Worm (Caenorhabditis elegans) whole organism, L4/young adult: ENCODE results near the gene cyp-14A4.

ENCODE experiments used
- W03F9.2 ChIP-seq: fragments of 150-350 bp; optimal IDR thresholded peaks from 2 replicates; lab custom pipeline; 2014; ENCODE audit warnings: missing biosample characterization, missing genetic modification characterization
- dao-5 ChIP-seq: sonication (generic microtip); optimal IDR thresholded peaks from 2 replicates; lab custom pipeline; 2016; ENCODE audit warnings: missing genotype, missing genetic modification characterization, moderate library complexity, missing compliant biosample characterization
- him-1 ChIP-seq: sonication (generic microtip); optimal IDR thresholded peaks from 2 replicates; lab custom pipeline; 2016; ENCODE audit warnings: missing genotype, missing genetic modification reagents, missing genetic modification characterization, missing compliant biosample characterization

cyp-14A4 gene

DNA sequence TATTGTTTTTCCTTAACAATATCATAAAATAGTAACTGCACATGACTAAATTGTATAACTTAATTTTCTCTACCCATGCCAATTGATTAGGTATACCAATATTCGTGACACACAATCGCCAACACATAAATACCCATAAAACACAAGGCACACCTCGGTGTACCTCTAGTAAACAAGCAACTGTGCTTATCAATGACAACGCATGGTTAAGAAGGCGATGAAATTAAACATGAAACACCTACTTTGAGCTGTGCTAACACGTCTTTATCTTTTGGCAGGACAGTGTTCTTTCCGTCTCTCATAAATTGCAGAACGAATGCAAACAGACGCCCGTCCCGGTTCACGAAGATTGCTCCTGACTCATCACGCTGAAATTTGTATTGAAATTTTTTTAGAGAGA, 26.8 kb upstream of the cyp-14A4 start:
- no peak for TF ChIP-seq W03F9.2 (tag; lab: Kevin White, UChicago)
- TF ChIP-seq dao-5: no peak
- no peak for TF ChIP-seq him-1

DNA sequence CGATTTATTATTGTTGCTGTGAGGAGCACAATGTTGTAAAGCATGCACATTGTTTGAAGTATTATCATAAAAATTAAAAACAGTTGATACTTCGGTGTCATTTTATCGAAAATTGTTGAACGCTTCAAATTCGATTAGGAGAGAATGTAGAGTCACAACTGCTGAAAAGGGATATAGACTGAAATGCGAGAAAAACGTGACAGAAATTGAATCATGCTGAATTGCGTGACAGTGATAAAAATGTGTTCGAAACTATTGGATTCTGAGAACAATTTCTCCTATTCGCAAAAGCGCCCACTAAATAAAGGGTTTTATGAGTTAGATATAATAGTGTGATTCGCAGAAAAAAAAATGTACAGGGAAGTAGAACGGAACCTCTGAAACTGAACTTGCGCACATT, 24.7 kb upstream of the cyp-14A4 start, which contains the start of gene srxa-8:
TSS of gene srxa-8 (minus strand) at position 101 of the 400 bp plus-strand sequence.
- TF ChIP-seq him-1: no peak
- no peak for TF ChIP-seq dao-5
- TF ChIP-seq W03F9.2 (tag; lab: Kevin White, UChicago): no peak

DNA sequence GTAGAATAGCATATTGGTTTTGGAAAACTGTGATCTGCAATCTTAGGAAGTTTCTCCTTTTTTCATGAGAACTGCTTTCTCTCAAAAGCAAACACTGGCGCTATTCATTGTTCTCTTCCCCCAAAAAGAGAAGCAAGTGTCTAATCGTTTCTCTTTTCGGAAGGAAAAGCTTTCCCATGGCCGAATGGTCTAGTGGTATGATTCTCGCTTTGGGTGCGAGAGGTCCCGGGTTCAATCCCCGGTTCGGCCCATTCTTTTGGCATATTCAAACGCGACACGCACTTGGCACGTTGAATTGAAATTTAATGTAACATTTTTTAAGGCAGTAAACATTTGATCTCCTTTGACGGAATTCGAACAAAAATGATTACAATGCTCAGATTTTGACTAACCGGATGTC, 23.9 kb upstream of the cyp-14A4 start:
- TF ChIP-seq W03F9.2 (tag; lab: Kevin White, UChicago): no peak
- TF ChIP-seq dao-5: no peak
- no peak for TF ChIP-seq him-1

DNA sequence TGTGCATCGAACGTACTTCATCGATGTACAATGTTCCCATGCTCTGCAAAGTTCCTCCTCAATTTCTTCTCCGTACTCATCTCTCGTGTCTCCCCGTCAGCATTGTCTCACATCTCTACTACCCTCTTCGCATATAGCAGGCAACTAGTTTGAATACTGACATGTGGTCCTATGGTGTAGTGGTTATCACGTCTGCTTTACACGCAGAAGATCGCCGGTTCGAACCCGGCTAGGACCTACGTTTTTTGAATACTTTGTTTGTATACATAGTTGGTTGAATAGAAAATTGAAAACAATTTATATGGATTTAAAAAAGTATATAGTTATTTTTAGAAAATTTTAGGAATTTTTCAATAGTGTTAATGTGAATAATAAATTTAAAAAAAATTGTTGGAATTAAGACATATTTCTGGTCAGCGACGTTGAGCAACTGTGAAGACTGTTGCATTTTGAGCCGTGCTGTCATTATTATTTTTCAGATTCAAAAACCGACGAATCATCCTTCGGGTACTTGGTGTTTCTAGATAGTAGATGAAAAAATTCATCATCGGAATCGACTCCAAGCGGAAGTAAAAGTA, 23.0 kb upstream of the cyp-14A4 start:
- TF ChIP-seq dao-5: peak; percentile 93
- TF ChIP-seq W03F9.2 (tag; lab: Kevin White, UChicago): peak; percentile 80
- peak; percentile 89 for TF ChIP-seq him-1

DNA sequence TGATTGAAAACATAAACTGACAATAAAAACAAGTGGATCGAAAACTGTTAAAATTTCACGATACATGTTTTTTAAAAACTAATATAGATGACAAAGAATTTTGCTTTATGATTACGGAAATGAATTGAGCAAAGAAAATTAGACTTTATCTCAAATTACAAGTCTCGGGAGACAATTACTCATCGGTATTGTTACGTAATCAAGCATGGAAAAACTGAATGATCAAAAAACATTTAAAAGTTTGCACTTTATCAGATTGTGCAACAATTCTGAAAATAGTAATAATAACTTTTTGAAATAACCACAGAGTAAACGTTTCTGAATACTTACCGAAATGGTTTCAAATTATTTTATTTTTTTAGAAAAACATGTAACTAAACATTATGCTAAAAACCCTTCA, 21.8 kb upstream of the cyp-14A4 start, which contains the start of gene srd-43:
TSS of gene srd-43 (minus strand) at position 66 of the 400 bp plus-strand sequence.
- TF ChIP-seq him-1: no peak

DNA sequence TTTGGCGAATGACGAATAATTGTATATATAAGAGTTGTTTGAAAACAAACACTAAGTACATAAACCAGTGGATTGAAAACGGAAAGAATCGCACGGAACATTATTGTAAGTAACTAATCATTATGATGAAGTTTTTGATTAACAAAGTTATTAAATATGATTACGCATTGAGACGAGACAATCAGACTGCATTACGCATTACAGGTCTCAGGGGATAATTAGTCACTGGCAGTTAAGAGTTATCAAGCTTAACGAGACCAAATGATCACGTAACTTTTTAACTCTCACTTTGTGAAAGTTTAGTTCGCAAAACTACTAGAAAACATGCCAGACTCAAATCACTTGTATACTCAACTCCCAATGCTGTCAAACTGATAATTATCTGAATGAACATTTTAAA, 19.4 kb upstream of the cyp-14A4 start, which contains the start of gene srd-42:
TSS of gene srd-42 (minus strand) at position 101 of the 400 bp plus-strand sequence.
- no peak for TF ChIP-seq dao-5
- no peak for TF ChIP-seq W03F9.2 (tag; lab: Kevin White, UChicago)
- no peak for TF ChIP-seq him-1

DNA sequence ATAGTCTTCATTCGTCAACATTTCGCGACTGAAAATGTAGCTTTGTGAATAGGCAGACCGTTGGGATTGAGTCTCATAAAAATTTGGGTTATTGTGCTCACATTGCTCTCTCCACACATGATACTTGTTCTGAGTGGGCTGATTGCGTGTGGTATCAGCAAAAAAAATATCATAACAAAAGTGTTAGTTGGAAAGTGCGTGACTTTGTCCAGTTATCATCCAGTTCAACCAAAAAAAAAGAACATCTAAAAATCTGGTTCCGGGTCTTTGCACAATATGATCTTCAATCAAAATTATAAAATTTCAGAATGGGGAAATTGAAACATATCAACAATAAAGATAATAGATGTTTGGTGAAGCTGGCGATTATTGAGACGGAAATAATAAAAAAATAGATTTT, 16.5 kb upstream of the cyp-14A4 start, which contains the start of gene srd-39:
TSS of gene srd-39 (minus strand) at position 101 of the 400 bp plus-strand sequence.
- TF ChIP-seq W03F9.2 (tag; lab: Kevin White, UChicago): no peak
- TF ChIP-seq dao-5: no peak
- TF ChIP-seq him-1: no peak

DNA sequence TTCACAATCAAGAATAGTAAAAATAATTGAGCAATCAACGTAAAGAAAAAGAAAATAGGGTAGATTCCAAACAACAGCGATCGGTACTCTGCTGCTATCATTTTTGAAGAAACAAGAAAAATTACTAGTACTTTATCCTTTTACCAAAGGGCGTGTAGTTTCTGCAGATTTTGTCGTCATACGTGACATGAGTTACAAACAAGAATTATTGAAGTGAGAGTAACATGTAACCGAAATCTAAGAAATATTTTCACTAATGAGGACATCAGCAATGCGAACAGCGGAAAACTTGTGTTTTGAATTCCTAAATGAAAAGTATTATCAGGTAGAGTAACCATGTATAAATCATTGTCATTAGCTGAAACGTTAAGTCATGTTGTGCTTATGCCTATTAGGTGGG, 10.7 kb upstream of the cyp-14A4 start, which contains the start of gene srd-36:
TSS of gene srd-36 (minus strand) at position 101 of the 400 bp plus-strand sequence.
- TF ChIP-seq W03F9.2 (tag; lab: Kevin White, UChicago): no peak
- no peak for TF ChIP-seq him-1

DNA sequence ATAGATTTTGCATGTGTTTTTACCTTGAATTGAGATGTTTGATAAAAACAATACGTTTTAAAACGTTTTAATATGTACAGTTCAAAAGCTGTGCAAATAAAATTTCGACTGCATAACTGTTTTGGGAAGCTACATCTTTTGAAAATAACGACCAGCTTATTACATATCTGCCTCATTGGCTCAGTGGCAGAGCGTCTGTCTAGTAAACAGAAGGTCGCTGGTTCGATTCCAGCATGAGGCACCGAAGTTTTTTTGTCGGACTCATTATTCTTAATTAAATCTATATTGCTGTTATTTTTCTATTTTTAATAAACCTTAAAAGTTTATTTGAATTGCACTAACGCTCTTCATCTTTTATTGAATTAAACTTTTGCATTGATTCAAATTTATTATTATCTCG, 9.0 kb upstream of the cyp-14A4 start:
- no peak for TF ChIP-seq W03F9.2 (tag; lab: Kevin White, UChicago)
- TF ChIP-seq him-1: no peak

DNA sequence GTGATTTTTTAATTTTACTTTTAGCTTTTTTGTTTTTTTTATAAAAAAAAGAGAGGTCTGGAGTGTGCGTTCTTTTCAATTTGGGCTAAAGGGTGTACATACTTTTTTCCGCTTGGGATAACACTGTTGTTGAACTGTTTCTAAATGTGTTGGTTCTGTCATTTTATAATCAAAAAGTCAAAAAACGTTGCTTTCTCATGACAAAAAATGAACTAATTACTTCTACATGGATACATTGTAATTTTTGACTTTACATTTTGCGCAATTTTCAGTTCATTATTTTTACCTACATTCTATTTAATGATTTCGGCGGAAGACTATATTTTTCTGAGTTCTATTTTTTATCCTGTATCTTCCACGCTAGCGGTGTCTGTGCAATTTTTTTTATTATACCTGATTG, 7.5 kb upstream of the cyp-14A4 start, which contains the start of gene srd-38:
TSS of gene srd-38 (plus strand) at position 301 of the 400 bp plus-strand sequence.
- TF ChIP-seq W03F9.2 (tag; lab: Kevin White, UChicago): no peak
- no peak for TF ChIP-seq dao-5

DNA sequence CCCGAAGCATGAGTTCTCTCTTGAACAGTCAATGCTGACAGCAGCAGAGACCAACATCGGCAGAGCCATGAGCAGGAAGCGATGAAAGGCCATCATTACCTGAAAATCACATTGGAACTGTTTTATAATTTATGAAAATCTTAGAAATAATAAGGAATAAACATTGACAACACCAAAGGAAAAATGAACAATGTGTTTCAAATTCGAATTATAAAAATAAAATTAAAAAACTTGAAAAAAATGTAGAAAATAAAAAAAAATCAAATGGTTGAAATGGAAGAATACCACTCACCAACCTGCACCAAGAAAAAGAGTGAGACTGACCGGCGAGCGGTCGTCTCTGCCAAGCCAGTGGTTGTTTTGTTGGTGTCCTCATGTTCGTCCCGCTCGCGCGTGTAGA, 6.5 kb upstream of the cyp-14A4 start, which contains the start of gene R04D3.3:
TSS of gene R04D3.3 (minus strand) at position 101 of the 400 bp plus-strand sequence.
- no peak for TF ChIP-seq dao-5
- no peak for TF ChIP-seq him-1
- TF ChIP-seq W03F9.2 (tag; lab: Kevin White, UChicago): no peak

DNA sequence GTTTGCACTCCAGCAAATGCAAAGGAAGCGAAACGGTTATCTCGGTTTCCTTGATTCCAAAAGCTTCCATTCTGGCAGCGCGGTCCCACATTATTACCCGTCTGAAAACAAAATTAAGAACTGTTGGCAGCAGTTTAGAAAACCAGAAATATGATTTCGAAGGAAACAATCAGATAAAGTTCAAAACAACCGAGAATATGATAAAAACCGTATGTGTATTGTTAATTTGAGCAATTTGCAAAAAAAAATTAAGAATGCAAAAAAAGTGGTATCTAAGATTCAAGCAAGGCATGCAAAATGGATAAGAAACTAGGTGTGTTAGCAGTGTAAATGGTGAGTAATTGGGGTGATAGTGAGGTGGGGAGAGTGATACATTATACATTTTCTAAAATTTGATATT, 4.7 kb upstream of the cyp-14A4 start, which contains the start of gene R04D3.4:
TSS of gene R04D3.4 (minus strand) at position 101 of the 400 bp plus-strand sequence.
- TF ChIP-seq him-1 (no peak), W03F9.2 (tag; lab: Kevin White, UChicago) (no peak), dao-5 (no peak)

DNA sequence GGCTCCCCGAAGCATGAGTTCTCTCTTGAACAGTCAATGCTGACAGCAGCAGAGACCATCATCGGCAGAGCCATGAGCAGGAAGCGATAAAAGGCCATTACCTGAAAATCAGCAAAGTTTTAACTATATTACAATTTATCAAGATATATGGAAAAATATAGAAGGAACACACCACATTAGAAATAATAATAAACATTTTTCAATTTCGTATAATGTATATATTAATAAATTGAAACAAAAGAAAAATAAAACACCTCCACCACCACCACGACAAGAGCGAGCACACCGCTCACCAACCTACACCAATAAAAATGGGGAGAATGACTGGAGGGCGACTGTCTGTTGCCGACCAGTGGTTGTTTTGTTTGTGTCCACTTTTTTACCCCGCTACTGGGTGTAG, 2.5 kb upstream of the cyp-14A4 start, which contains the start of gene R04D3.2:
TSS of gene R04D3.2 (minus strand) at position 101 of the 400 bp plus-strand sequence.
- TF ChIP-seq W03F9.2 (tag; lab: Kevin White, UChicago) (no peak), him-1 (no peak), dao-5 (no peak)

DNA sequence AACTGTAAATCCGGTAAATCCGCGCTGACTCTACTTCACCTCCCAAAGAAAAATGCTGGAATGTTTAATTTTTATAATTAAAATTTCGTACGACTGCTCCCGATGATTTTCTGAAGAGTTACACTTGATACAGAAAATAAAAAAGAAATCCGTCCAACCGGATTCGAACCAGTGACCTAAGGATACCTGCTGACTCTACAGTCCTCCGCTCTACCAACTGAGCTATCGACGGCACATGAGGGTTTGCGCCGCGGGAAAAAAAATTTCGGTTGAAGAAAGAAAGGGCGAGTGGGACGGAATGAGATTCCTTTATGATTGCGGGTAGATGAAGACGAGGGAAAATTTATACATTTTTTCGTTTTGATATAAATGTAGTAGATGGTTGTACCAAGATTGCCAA, 621 bp upstream of the cyp-14A4 start:
- TF ChIP-seq W03F9.2 (tag; lab: Kevin White, UChicago): no peak

DNA sequence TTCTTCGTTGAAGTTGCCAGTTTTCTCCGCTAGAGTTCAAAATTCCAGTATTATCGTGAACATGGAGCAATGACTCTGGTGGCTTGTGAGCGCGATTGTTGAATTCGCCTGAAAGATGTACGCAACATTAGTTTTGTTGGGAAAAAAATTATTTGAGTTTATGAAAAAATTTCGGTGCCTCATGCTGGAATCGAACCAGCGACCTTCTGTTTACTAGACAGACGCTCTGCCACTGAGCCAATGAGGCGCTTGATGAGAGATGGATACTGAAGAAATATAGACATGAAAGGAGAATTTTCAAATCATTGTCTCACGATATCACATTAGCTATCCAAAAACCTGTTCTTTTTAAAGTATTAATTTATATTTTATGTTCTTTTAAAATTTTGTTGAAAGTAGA, 535 bp downstream of the cyp-14A4 start:
- TF ChIP-seq W03F9.2 (tag; lab: Kevin White, UChicago) (no peak), him-1 (no peak), dao-5 (no peak)

DNA sequence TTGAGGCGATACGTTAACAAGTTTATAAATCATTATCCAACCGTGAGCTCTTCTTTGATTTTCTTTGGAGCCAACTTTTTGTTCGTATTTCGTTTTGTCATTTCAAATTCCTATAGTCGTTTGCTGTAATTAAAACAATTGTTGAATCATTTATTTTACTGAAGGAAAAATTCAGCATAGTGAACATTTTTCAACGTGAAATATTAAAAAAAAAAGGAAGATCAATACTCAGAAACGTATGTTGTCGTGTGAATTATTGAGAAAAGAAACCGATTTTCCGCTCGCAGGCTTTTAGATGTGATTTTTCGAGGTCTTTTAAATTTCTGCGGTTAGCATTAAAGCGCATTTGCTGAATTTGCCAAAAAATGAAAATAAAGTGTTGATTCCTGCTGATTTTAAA, 5.1 kb downstream of the cyp-14A4 start, which contains the start of gene phf-33:
TSS of gene phf-33 (minus strand) at position 101 of the 400 bp plus-strand sequence.
- TF ChIP-seq W03F9.2 (tag; lab: Kevin White, UChicago): no peak
